Worm (Caenorhabditis elegans) whole organism, early embryonic: ENCODE results near the gene gst-19.
"Not testable (repeated sequence)": the region's sequence is repeated elsewhere in the genome, so short reads cannot be mapped to it uniquely, and the experiment has no call there.

ENCODE experiments used
- B0310.2 ChIP-seq: sonication (generic microtip); optimal IDR thresholded peaks from 2 replicates; lab custom pipeline; 2016; ENCODE audit warnings: mild to moderate bottlenecking, missing genetic modification characterization, missing compliant biosample characterization
- ama-1 ChIP-seq: fragments of 150-350 bp; optimal IDR thresholded peaks from 2 replicates; lab custom pipeline; 2014
- ceh-36 ChIP-seq: sonication (generic microtip); optimal IDR thresholded peaks from 2 replicates; lab custom pipeline; 2016; ENCODE audit warnings: missing genetic modification characterization, inconsistent platforms, missing compliant biosample characterization

DNA sequence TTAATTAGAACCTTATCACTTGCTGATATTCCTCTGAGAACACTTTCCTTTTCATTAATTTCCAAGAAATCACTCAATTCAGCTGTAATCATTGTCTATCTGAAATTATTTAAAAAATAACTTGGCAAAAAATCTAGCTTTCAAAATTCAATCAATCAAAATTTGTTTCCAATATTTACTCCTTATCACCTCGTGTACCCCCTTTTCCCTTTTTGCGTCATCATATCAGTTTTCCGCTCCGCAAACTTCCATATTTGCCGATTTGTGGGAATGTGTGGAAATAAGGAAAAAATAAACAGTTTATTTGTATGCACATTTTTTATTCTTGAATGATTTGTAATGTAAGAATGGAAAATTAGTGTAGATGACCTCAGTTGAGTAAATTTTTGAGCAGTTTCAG lies 35.0 kb upstream of the gst-19 start, which contains the start of gene C31C9.6:
- not testable (repeated sequence) for TF ChIP-seq ceh-36; B0310.2 (tag; lab: Kevin White, UChicago); ama-1 (lab: Kevin White, UChicago)
